Fruit fly (Drosophila melanogaster): Measurements from ENCODE around the gene APC7.

APC7 gene

dm6 chrX:6573799-6574198 lies 23.1 kb upstream of the APC7 start:
- TF ChIP-seq Dfd (GFP tag; optimal IDR thresholded peaks at IDR 0.05), result no peak
- peak; percentile 26 for TF ChIP-seq br (GFP tag; optimal IDR thresholded peaks at IDR 0.05)
- peak; percentile 39 for TF ChIP-seq dmrt93B (GFP tag; optimal IDR thresholded peaks at IDR 0.05)
- TF ChIP-seq Sp1 (GFP tag; optimal IDR thresholded peaks at IDR 0.05), result peak; percentile 49
- no peak for TF ChIP-seq HLH106 (tag; optimal IDR thresholded peaks at IDR 0.05)
- TF ChIP-seq h (GFP tag; optimal IDR thresholded peaks at IDR 0.05), result peak; percentile 15
- TF ChIP-seq foxo (GFP tag; optimal IDR thresholded peaks at IDR 0.05), result peak in 1 of 2 experiments; percentile 36
- TF ChIP-seq Mio (GFP tag; optimal IDR thresholded peaks at IDR 0.05), result no peak
- no peak for TF ChIP-seq Hr83 (GFP tag; optimal IDR thresholded peaks at IDR 0.05; ENCODE audit: poor library complexity, severe bottlenecking)

- TF ChIP-seq Hr78 (GFP tag; optimal IDR thresholded peaks at IDR 0.05) (no peak), dsf (GFP tag; optimal IDR thresholded peaks at IDR 0.05; ENCODE audit: borderline replicate concordance) (no peak), Jra (GFP tag; optimal IDR thresholded peaks at IDR 0.05) (no peak), Dfd (GFP tag; optimal IDR thresholded peaks at IDR 0.05) (no peak), pan (optimal IDR thresholded peaks at IDR 0.05) (no peak), Hnf4 (GFP tag; optimal IDR thresholded peaks at IDR 0.05) (no peak), dmrt93B (GFP tag; optimal IDR thresholded peaks at IDR 0.05) (peak; percentile 30), tai (GFP tag; optimal IDR thresholded peaks at IDR 0.05) (no peak), Dif (GFP tag; optimal IDR thresholded peaks at IDR 0.05; ENCODE audit: partially characterized antibody) (no peak), jim (GFP tag; optimal IDR thresholded peaks at IDR 0.05) (no peak), lola (GFP tag; optimal IDR thresholded peaks at IDR 0.05) (no peak), sv (GFP tag; optimal IDR thresholded peaks at IDR 0.05) (no peak), OdsH (GFP tag; optimal IDR thresholded peaks at IDR 0.05) (no peak), Sp1 (GFP tag; optimal IDR thresholded peaks at IDR 0.05) (peak; percentile 20), woc (GFP tag; optimal IDR thresholded peaks at IDR 0.05) (no peak), CG32264 (GFP tag; optimal IDR thresholded peaks at IDR 0.05) (peak; percentile 1), usp (GFP tag; optimal IDR thresholded peaks at IDR 0.05) (no peak), fru (GFP tag; optimal IDR thresholded peaks at IDR 0.05) (peak; percentile 48), rgr (GFP tag; optimal IDR thresholded peaks at IDR 0.05) (peak; percentile 25), Mio (GFP tag; optimal IDR thresholded peaks at IDR 0.05) (no peak), foxo (GFP tag; optimal IDR thresholded peaks at IDR 0.05) (peak in 1 of 2 experiments; percentile 53), HLH106 (tag; optimal IDR thresholded peaks at IDR 0.05) (peak; percentile 57), ey (GFP tag; optimal IDR thresholded peaks at IDR 0.05) (peak; percentile 48), Vsx2 (GFP tag; optimal IDR thresholded peaks at IDR 0.05; ENCODE audit: partially characterized antibody) (no peak), N (GFP tag; optimal IDR thresholded peaks at IDR 0.05) (no peak), CG9705 (GFP tag; optimal IDR thresholded peaks at IDR 0.05) (no peak), GATAd (GFP tag; optimal IDR thresholded peaks at IDR 0.05) (no peak), sage (GFP tag; optimal IDR thresholded peaks at IDR 0.05) (no peak), CrebA (GFP tag; optimal IDR thresholded peaks at IDR 0.05; ENCODE audit: borderline replicate concordance) (no peak), Hr83 (GFP tag; optimal IDR thresholded peaks at IDR 0.05; ENCODE audit: poor library complexity, severe bottlenecking) (no peak), psq (GFP tag; optimal IDR thresholded peaks at IDR 0.05) (no peak), br (GFP tag; optimal IDR thresholded peaks at IDR 0.05) (peak; percentile 18), dl (GFP tag; optimal IDR thresholded peaks at IDR 0.05; ENCODE audit: insufficient read depth in 1 of 2, partially characterized antibody in 2 of 2) (no peak), brk (GFP tag; optimal IDR thresholded peaks at IDR 0.05) (no peak), Abd-B (GFP tag; optimal IDR thresholded peaks at IDR 0.05) (no peak), h (GFP tag; optimal IDR thresholded peaks at IDR 0.05) (peak; percentile 47), Rel (GFP tag; optimal IDR thresholded peaks at IDR 0.05) (no peak), Rel (tag; optimal IDR thresholded peaks at IDR 0.05) (no peak), Myc (optimal IDR thresholded peaks at IDR 0.05) (no peak)
These were observed 22.4 kb upstream of the APC7 start for dm6 chrX:6574488-6574887.

- TF ChIP-seq dsf (GFP tag; optimal IDR thresholded peaks at IDR 0.05; ENCODE audit: borderline replicate concordance) (no peak), Dif (GFP tag; optimal IDR thresholded peaks at IDR 0.05; ENCODE audit: partially characterized antibody) (no peak), ey (GFP tag; optimal IDR thresholded peaks at IDR 0.05) (no peak)
These were observed 7.9 kb upstream of the APC7 start, which contains the start of gene CG17717 for dm6 chrX:6588990-6589389. TSS of gene CG17717 (plus strand) at chrX:6589290.

Data from whole organism, wandering third instar larva.